Worm (Caenorhabditis elegans) whole organism, L4 larva: ENCODE results near the gene W06D11.1.

Experiments used
- ces-1 ChIP-seq: fragments of 150-350 bp; sonication (generic microtip); optimal IDR thresholded peaks from 4 replicates; lab custom pipeline; 2014; ENCODE audit warnings: missing biosample characterization, missing genetic modification reagents, missing genetic modification characterization
- dve-1 ChIP-seq: sonication (generic microtip); optimal IDR thresholded peaks from 2 replicates; lab custom pipeline; 2017; ENCODE audit warnings: antibody characterized with exemption, mild to moderate bottlenecking, missing genetic modification characterization, missing compliant biosample characterization; ENCODE audit not compliant: insufficient read depth
- fkh-10 ChIP-seq: fragments of 150-350 bp; optimal IDR thresholded peaks from 2 replicates; lab custom pipeline; 2014; ENCODE audit warnings: missing biosample characterization, missing genetic modification reagents, missing genetic modification characterization
- mes-2 ChIP-seq: sonication (generic microtip); optimal IDR thresholded peaks from 2 replicates; lab custom pipeline; 2016; ENCODE audit warnings: missing genotype, mild to moderate bottlenecking, missing genetic modification characterization, missing compliant biosample characterization; ENCODE audit not compliant: poor library complexity, severe bottlenecking
- unc-62 ChIP-seq, 3 experiments: fragments of 150-350 bp in 1 of 3; sonication (generic microtip); optimal IDR thresholded peaks in 2 of 3; peaks in 1 of 3; 1 replicate in 1 of 3; 2 replicates in 2 of 3; lab custom pipeline; 2014 to 2017; ENCODE audit warnings: missing biosample characterization in 3 of 3, missing genetic modification characterization in 3 of 3, missing genetic modification reagents in 3 of 3, missing genotype in 1 of 3

DNA sequence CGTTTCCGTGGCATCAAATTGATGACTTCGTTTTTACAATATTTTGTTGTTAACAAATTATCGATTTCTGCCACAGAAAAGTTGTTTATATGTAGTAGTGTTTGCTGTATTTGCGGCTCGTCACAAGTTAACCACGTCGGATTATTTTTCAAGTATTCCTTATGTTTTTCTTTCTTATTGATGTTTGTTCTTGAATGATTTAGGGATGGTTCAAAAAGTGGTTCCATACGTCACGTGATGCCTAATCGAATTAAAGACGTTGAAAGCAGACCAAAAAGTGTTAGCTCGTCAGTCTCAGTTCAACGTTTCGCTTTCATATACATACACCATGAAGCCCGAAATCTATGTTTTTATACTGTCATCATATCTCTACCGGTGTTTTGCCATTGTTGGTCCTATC lies 8.9 kb upstream of the W06D11.1 start, which contains the start of gene lips-2:
- TF ChIP-seq mes-2 (tag; lab: Kevin White, UChicago) = no peak
- TF ChIP-seq ces-1 (GFP tag; lab: Kevin White, UChicago) = no peak
- TF ChIP-seq unc-62 (GFP tag; optimal IDR thresholded peaks at IDR 0.05 in 1 of 2; lab: Kevin White, UChicago) = no peak
- TF ChIP-seq unc-62 (tag; optimal IDR thresholded peaks at IDR 0.05; lab: Kevin White, UChicago) = no peak
- no peak for TF ChIP-seq fkh-10 (GFP tag; lab: Kevin White, UChicago)
- no peak for TF ChIP-seq dve-1 (tag; lab: Kevin White, UChicago)
